Fruit fly (Drosophila melanogaster) whole organism, prepupa: ENCODE data around the gene CG2750.
"Not testable (repeated sequence)": the region's sequence is repeated elsewhere in the genome, so short reads cannot be mapped to it uniquely, and the experiment has no call there.

ENCODE experiments used
- CG10631 ChIP-seq: fragments of 200-800 bp; sonication (Bioruptor generic); optimal IDR thresholded peaks from 2 replicates; lab custom pipeline; 2016; ENCODE audit warnings: missing biosample characterization, missing genetic modification characterization
- CG10669 ChIP-seq: fragments of 200-800 bp; sonication (Bioruptor generic); optimal IDR thresholded peaks from 3 replicates; lab custom pipeline; 2018; ENCODE audit warnings: missing biosample characterization, mild to moderate bottlenecking, missing genetic modification characterization, moderate library complexity
- CG11902 ChIP-seq: fragments of 200-800 bp; sonication (Bioruptor generic); optimal IDR thresholded peaks from 3 replicates; lab custom pipeline; 2016; ENCODE audit warnings: missing biosample characterization, missing genetic modification characterization
- CG15336 ChIP-seq: fragments of 200-800 bp; sonication (Bioruptor generic); IDR thresholded peaks from 2 replicates; pipeline ENCODE4 v1.3.6; 2022; ENCODE audit warnings: missing biosample characterization, missing genetic modification characterization
- CG3032 ChIP-seq: fragments of 200-800 bp; optimal IDR thresholded peaks from 2 replicates; lab custom pipeline; 2019; ENCODE audit warnings: missing biosample characterization, mild to moderate bottlenecking, missing genetic modification characterization, moderate library complexity
- CG34406 ChIP-seq: fragments of 200-800 bp; sonication (Bioruptor generic); optimal IDR thresholded peaks from 3 replicates; lab custom pipeline; 2016; ENCODE audit warnings: missing biosample characterization, missing genetic modification characterization
- CG3919 ChIP-seq: fragments of 200-800 bp; sonication (Bioruptor generic); optimal IDR thresholded peaks from 3 replicates; lab custom pipeline; 2016; ENCODE audit warnings: missing biosample characterization, missing genetic modification characterization
- CG6163 ChIP-seq: fragments of 200-800 bp; sonication (Bioruptor generic); IDR thresholded peaks from 3 replicates; pipeline ENCODE4 v1.3.6; 2022; ENCODE audit warnings: missing biosample characterization, missing genetic modification characterization
- CG6792 ChIP-seq: fragments of 200-800 bp; sonication (Bioruptor generic); optimal IDR thresholded peaks from 3 replicates; lab custom pipeline; 2016; ENCODE audit warnings: missing biosample characterization, missing genetic modification characterization
- CG7368 ChIP-seq: fragments of 200-800 bp; sonication (Bioruptor generic); optimal IDR thresholded peaks from 3 replicates; lab custom pipeline; 2016; ENCODE audit warnings: missing biosample characterization, missing genetic modification characterization
- CG8119 ChIP-seq: fragments of 200-800 bp; sonication (Bioruptor generic); IDR thresholded peaks from 3 replicates; pipeline ENCODE4 v1.3.6; 2022; ENCODE audit warnings: missing biosample characterization, missing genetic modification characterization
- Eip78C ChIP-seq: fragments of 200-800 bp; sonication (Bioruptor generic); peaks from one replicate; lab custom pipeline; 2016; ENCODE audit warnings: missing biosample characterization, missing genetic modification characterization
- Eip93F ChIP-seq: fragments of 200-800 bp; sonication (Bioruptor generic); optimal IDR thresholded peaks from 2 replicates; lab custom pipeline; 2016; ENCODE audit warnings: missing biosample characterization, mild to moderate bottlenecking, missing genetic modification characterization
- Ets21C ChIP-seq: fragments of 200-800 bp; sonication (Bioruptor generic); optimal IDR thresholded peaks from 3 replicates; lab custom pipeline; 2016; ENCODE audit warnings: missing biosample characterization, missing genetic modification characterization
- Gug ChIP-seq: fragments of 200-800 bp; sonication (Bioruptor generic); IDR thresholded peaks from 2 replicates; pipeline ENCODE4 v1.3.6; 2022; ENCODE audit warnings: missing biosample characterization, missing genetic modification characterization
- Hr39 ChIP-seq: fragments of 200-800 bp; sonication (Bioruptor generic); optimal IDR thresholded peaks from 2 replicates; lab custom pipeline; 2016; ENCODE audit warnings: missing biosample characterization, missing genetic modification characterization
- Met ChIP-seq: fragments of 200-800 bp; sonication (Bioruptor generic); optimal IDR thresholded peaks from 3 replicates; lab custom pipeline; 2016; ENCODE audit warnings: missing biosample characterization, missing genetic modification characterization
- OdsH ChIP-seq: fragments of 200-800 bp; sonication (Bioruptor generic); optimal IDR thresholded peaks from 3 replicates; lab custom pipeline; 2016; ENCODE audit warnings: missing biosample characterization, missing genetic modification characterization
- achi ChIP-seq: fragments of 200-800 bp; sonication (Bioruptor generic); optimal IDR thresholded peaks from 3 replicates; lab custom pipeline; 2016; ENCODE audit warnings: missing biosample characterization, missing genetic modification characterization
- acj6 ChIP-seq: fragments of 200-800 bp; sonication (Bioruptor generic); optimal IDR thresholded peaks from 3 replicates; lab custom pipeline; 2016; ENCODE audit warnings: missing biosample characterization, missing genetic modification characterization
- cyc ChIP-seq: fragments of 200-800 bp; sonication (Bioruptor generic); optimal IDR thresholded peaks from 3 replicates; lab custom pipeline; 2016; ENCODE audit warnings: missing biosample characterization, missing genetic modification characterization
- dac ChIP-seq: fragments of 200-800 bp; sonication (Bioruptor generic); optimal IDR thresholded peaks from 2 replicates; lab custom pipeline; 2017; ENCODE audit warnings: missing biosample characterization, mild to moderate bottlenecking, missing genetic modification characterization
- dsx ChIP-seq: fragments of 200-800 bp; optimal IDR thresholded peaks from 3 replicates; lab custom pipeline; 2019; ENCODE audit warnings: missing biosample characterization, mild to moderate bottlenecking, missing genetic modification characterization, moderate library complexity; ENCODE audit not compliant: poor library complexity, severe bottlenecking
- eg ChIP-seq: fragments of 200-800 bp; sonication (Bioruptor generic); IDR thresholded peaks from 3 replicates; pipeline ENCODE4 v1.3.6; 2022; ENCODE audit warnings: missing biosample characterization, missing genetic modification characterization
- esn ChIP-seq: fragments of 200-800 bp; sonication (Bioruptor generic); optimal IDR thresholded peaks from 2 replicates; lab custom pipeline; 2016; ENCODE audit warnings: missing biosample characterization, mild to moderate bottlenecking, missing genetic modification characterization, moderate library complexity
- lz ChIP-seq: fragments of 200-800 bp; sonication (Bioruptor generic); optimal IDR thresholded peaks from 3 replicates; lab custom pipeline; 2016; ENCODE audit warnings: missing biosample characterization, missing genetic modification characterization
- spab ChIP-seq: fragments of 200-800 bp; sonication (Bioruptor generic); optimal IDR thresholded peaks from 2 replicates; lab custom pipeline; 2017; ENCODE audit warnings: missing biosample characterization, mild to moderate bottlenecking, missing genetic modification characterization, missing genetic modification reagents
- svp ChIP-seq: fragments of 200-800 bp; sonication (Bioruptor generic); peaks from one replicate; lab custom pipeline; 2016; ENCODE audit warnings: missing biosample characterization, missing genetic modification characterization
- topi ChIP-seq: fragments of 200-800 bp; sonication (Bioruptor generic); optimal IDR thresholded peaks from 3 replicates; lab custom pipeline; 2016; ENCODE audit warnings: missing biosample characterization, missing genetic modification characterization
- vri ChIP-seq: fragments of 200-800 bp; sonication (Bioruptor generic); optimal IDR thresholded peaks from 3 replicates; lab custom pipeline; 2016; ENCODE audit warnings: missing biosample characterization, mild to moderate bottlenecking, missing genetic modification characterization

Gene CG2750

DNA sequence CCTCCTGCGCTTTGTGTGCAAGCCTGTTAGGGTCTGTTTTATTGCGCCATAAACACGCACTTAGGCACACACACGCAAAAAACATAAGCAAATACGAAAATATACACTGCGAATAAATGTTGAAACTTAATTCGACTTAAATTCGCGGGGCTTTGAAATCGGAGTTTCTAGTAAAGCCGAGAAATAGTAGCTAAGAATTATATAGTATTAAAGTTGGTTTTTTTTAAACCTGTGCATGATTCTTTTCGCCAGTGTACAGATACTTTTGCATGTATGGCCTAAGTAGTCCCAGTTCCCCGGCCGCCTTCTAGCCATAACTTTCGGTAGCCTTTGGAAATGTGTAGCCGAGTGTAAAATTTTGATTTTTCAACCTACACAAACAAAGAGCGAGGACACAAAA lies 22.6 kb upstream of the CG2750 start:
- TF ChIP-seq Gug (GFP tag; lab: Robert Waterston, UW), result no peak
- no peak for TF ChIP-seq achi (GFP tag; lab: Kevin White, UChicago)
- TF ChIP-seq CG10631 (GFP tag; lab: Kevin White, UChicago), result no peak
- TF ChIP-seq Hr39, result peak; percentile 2
- peak; percentile 40 for TF ChIP-seq Eip78C (GFP tag; lab: Kevin White, UChicago)
- TF ChIP-seq, all 60 proteins: peak for 2

DNA sequence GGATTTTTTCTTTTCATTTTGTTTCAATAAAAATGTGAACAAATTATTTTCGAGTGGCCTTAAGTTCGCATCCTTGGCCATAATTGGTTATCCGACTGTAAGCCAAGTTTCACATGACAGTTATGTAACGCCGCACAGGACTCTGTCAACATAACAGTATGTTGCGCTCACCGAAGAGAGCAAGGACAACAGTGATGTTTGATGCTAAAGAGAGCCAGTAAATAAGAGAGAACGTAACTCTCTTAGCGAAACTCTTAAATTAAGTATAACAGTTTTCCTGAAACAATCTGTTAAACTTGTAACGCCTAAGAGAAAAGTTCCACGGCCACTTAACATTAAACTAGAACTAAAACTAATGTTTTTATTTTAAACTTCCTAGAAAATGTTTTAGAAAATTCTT lies 21.3 kb upstream of the CG2750 start:
- no peak for TF ChIP-seq lz
- no peak for TF ChIP-seq CG3032 (tag; lab: Kevin White, UChicago)
- TF ChIP-seq Gug (GFP tag; lab: Robert Waterston, UW), result no peak
- TF ChIP-seq topi (GFP tag; lab: Kevin White, UChicago), result no peak
- no peak for TF ChIP-seq CG6163 (GFP tag; lab: Robert Waterston, UW)
- no peak for TF ChIP-seq svp (GFP tag; lab: Kevin White, UChicago)

DNA sequence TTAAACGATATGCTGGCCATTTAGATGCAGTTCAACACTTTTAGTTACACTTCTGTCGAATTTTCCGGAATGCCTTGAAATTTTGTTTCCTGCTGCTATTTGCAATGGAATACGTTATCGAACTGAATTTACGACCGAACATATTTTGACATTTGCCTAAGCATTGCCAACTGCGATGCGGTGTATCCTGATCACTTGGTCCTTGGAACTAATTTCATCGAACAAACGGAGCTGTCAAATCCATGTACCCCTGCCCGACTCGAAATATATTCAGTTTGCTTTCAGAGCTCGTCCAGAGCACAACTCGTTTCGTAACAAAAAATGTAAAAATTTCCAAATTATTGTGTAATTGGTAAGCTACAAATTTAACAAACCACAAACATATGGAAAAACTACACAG lies 20.1 kb upstream of the CG2750 start, which contains the start of gene CG15734:
Gene CG15734, minus strand, starts transcription at position 101 of the 400 bp plus-strand sequence.
- TF ChIP-seq Ets21C (GFP tag; lab: Kevin White, UChicago); CG15336; Met (GFP tag; lab: Kevin White, UChicago): not testable (repeated sequence)

DNA sequence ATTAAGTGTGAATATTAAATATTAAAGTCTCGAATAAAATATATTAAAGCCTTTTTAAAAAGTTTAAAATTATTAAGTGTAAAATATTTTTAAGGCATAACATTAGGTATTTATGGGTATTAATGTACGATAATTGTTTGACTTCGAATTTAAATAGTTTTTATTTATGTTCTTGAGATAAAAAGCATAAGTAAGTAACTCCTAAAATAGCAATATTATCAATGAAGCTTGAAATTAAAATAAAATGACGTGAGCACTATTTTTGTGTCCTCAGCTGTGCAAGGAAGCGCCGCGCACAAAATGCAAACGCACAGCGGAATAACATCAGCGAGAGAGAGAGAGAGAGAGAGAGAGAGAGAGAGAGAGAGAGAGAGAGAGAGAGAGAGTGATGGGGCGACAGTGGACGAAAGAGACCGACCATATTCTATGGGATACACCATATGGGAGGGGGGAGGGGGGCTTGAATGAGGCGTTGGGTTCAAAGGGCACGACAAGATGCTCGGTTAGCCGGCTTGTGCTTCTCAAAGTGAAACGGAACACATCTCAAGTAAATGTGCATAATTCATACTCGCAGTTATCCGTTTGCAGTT lies 16.7 kb upstream of the CG2750 start:
- TF ChIP-seq achi (GFP tag; lab: Kevin White, UChicago) (no peak), lz (no peak), esn (GFP tag; lab: Kevin White, UChicago) (no peak), CG8119 (GFP tag; lab: Robert Waterston, UW) (no peak), CG3032 (tag; lab: Kevin White, UChicago) (no peak), CG6792 (GFP tag; lab: Kevin White, UChicago) (no peak), CG3919 (peak; percentile 0), CG11902 (GFP tag; lab: Kevin White, UChicago) (no peak), Eip78C (GFP tag; lab: Kevin White, UChicago) (peak; percentile 51), dac (GFP tag; lab: Kevin White, UChicago) (no peak), CG10669 (GFP tag; lab: Kevin White, UChicago) (peak; percentile 4), vri (GFP tag; lab: Kevin White, UChicago) (no peak), spab (no peak), dsx (peak; percentile 7), eg (GFP tag; lab: Robert Waterston, UW) (no peak)

DNA sequence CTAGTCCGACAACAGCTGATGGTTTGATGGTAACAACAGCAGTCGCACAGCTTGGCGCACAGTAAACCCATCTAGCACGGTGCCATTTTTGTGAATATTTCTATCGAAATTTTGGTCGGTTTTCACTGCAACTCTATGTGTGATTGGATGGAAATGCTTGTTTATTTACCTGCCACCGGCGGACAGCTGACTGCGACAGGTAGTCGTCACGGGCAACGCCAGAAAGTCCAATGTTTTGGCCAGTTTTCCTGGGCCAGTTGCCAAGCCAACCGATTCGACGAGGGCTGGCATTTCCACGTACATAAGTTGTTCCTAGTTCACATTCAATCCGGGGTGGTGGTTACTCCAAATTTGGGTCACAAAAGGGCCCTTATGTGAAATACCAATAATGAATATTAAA lies 3.3 kb upstream of the CG2750 start, which contains the start of gene CG11356:
Gene CG11356, minus strand, starts transcription at position 101 of the 400 bp plus-strand sequence.
- no peak for TF ChIP-seq lz
- no peak for TF ChIP-seq vri (GFP tag; lab: Kevin White, UChicago)
- TF ChIP-seq cyc, result no peak

DNA sequence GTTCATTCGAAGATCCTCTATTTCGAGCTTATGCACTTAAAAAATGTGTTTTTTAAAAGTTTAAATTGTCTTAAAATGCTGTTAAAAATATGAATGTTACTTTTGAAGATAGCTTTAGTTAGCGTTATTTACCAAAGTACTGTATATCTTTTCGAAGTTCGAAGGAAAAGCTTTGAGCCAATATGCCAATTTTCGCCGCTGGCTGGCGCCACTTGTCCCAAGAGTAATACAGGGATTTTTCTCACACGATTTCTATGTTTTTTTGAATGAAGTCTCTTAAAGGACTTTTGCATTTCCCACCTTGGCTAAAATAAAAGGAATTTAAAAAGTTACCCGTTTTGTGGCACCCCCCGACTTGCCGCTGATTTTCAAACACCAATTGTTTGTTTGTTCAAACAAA lies 2.8 kb upstream of the CG2750 start:
- no peak for TF ChIP-seq CG15336
- TF ChIP-seq Eip78C (GFP tag; lab: Kevin White, UChicago), result no peak
- no peak for TF ChIP-seq OdsH (GFP tag; lab: Kevin White, UChicago)
- peak; percentile 1 for TF ChIP-seq svp (GFP tag; lab: Kevin White, UChicago)
- no peak for TF ChIP-seq lz

DNA sequence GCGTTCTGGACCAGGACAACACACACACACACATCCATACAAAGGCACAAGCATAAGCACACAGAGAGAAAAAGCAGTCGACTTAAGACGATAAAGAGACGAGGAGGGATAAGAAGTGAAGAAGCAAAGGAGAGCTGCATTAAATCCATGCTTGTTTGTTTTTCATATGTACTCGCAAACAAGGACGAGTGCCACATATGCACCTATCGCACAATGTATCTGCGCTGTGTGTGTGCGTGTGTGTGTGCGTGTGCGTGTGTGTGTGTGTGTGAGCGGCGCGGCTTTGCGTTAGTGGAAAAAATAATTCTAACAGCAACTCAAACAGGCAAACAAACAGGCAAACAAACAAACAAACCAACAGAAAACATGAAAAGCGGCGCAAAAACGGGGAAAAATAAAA lies 12.3 kb downstream of the CG2750 start:
- TF ChIP-seq CG7368 (GFP tag; lab: Kevin White, UChicago) (no peak), CG34406 (GFP tag; lab: Kevin White, UChicago) (no peak), Eip93F (GFP tag; lab: Kevin White, UChicago) (no peak), acj6 (GFP tag; lab: Kevin White, UChicago) (no peak)
